Fruit fly (Drosophila melanogaster): ENCODE measurements around the gene Grl40a.
A peak's percentile ranks its signal among the peaks of the same experiment; 100 is the strongest.

Grl40a gene

dm6 chr2L:22024362-22024761, 13.3 kb upstream of the Grl40a start:
- TF ChIP-seq foxo (GFP tag; optimal IDR thresholded peaks at IDR 0.05) (no peak), CG32264 (GFP tag; optimal IDR thresholded peaks at IDR 0.05) (no peak), dl (GFP tag; optimal IDR thresholded peaks at IDR 0.05; ENCODE audit: insufficient read depth in 1 of 2, partially characterized antibody in 2 of 2) (peak; percentile 21 to 29), rgr (GFP tag; optimal IDR thresholded peaks at IDR 0.05) (no peak), CrebA (GFP tag; optimal IDR thresholded peaks at IDR 0.05; ENCODE audit: borderline replicate concordance) (no peak), GATAd (GFP tag; optimal IDR thresholded peaks at IDR 0.05) (no peak), dsf (GFP tag; optimal IDR thresholded peaks at IDR 0.05; ENCODE audit: borderline replicate concordance) (no peak), Myc (optimal IDR thresholded peaks at IDR 0.05) (no peak), OdsH (GFP tag; optimal IDR thresholded peaks at IDR 0.05) (no peak), psq (GFP tag; optimal IDR thresholded peaks at IDR 0.05) (peak; percentile 44), sv (GFP tag; optimal IDR thresholded peaks at IDR 0.05) (no peak), tai (GFP tag; optimal IDR thresholded peaks at IDR 0.05) (no peak), Dif (GFP tag; optimal IDR thresholded peaks at IDR 0.05; ENCODE audit: partially characterized antibody) (peak; percentile 74), Sp1 (GFP tag; optimal IDR thresholded peaks at IDR 0.05) (no peak), Hr83 (GFP tag; optimal IDR thresholded peaks at IDR 0.05; ENCODE audit: poor library complexity, severe bottlenecking) (no peak), Vsx2 (GFP tag; optimal IDR thresholded peaks at IDR 0.05; ENCODE audit: partially characterized antibody) (peak; percentile 83), Mio (GFP tag; optimal IDR thresholded peaks at IDR 0.05) (no peak), jim (GFP tag; optimal IDR thresholded peaks at IDR 0.05) (no peak), pan (optimal IDR thresholded peaks at IDR 0.05) (no peak), ey (GFP tag; optimal IDR thresholded peaks at IDR 0.05) (no peak)

- no peak for TF ChIP-seq sage (GFP tag; optimal IDR thresholded peaks at IDR 0.05)
- no peak for TF ChIP-seq h (GFP tag; optimal IDR thresholded peaks at IDR 0.05)
- no peak for TF ChIP-seq Vsx2 (GFP tag; optimal IDR thresholded peaks at IDR 0.05; ENCODE audit: partially characterized antibody)
- no peak for TF ChIP-seq pan (optimal IDR thresholded peaks at IDR 0.05)
- TF ChIP-seq rgr (GFP tag; optimal IDR thresholded peaks at IDR 0.05), result no peak
These were observed 783 bp upstream of the Grl40a start for dm6 chr2L:22036877-22037276.

DNA sequence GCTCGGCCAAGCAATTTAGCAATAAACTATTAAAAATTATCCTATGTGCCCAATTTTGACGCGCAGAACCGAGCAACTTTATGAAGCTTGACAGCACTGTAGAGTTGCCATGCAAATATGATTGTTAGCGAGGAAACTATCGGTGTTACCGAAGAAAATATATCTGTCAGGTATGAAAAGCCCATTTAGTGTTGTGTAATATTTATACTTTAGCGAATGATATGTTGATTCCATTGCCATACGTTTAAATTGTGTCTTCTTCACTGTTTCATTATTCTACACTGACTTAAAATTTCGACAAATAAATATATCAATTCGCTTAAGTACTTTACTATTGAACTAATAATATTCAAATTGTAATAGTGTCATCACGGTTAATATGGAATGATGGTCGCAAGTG, 6.1 kb downstream of the Grl40a start, which contains the start of gene CG31601:
Gene CG31601, minus strand, starts transcription at position 101 of the 400 bp plus-strand sequence.
- TF ChIP-seq lola (GFP tag; optimal IDR thresholded peaks at IDR 0.05) (no peak), jim (GFP tag; optimal IDR thresholded peaks at IDR 0.05) (no peak)

DNA sequence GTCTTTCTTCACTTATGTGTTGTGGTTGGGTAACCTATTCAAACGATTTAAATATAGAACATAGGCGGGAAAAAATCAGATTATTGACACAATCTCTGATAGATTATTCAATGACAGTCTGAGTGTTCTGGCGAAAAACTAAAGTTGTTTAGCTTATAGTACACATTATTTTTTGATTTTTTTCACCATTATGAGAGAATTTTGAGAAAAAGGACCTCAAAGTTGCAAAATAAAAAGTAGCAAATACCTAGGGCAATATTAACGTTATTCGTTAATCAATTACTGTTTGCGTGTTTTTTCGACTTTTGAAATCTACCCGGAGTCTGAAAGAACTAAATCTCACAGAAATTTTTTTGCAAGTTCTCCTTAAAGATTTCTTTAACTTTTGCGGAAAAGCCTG, 16.5 kb downstream of the Grl40a start, which contains the start of gene CG34173:
Gene CG34173, minus strand, starts transcription at position 101 of the 400 bp plus-strand sequence.
- TF ChIP-seq foxo (GFP tag; optimal IDR thresholded peaks at IDR 0.05) (no peak), Vsx2 (GFP tag; optimal IDR thresholded peaks at IDR 0.05; ENCODE audit: partially characterized antibody) (no peak), h (GFP tag; optimal IDR thresholded peaks at IDR 0.05) (no peak), rgr (GFP tag; optimal IDR thresholded peaks at IDR 0.05) (no peak), Hnf4 (GFP tag; optimal IDR thresholded peaks at IDR 0.05) (no peak), Rel (GFP tag; optimal IDR thresholded peaks at IDR 0.05) (no peak), Rel (tag; optimal IDR thresholded peaks at IDR 0.05) (no peak), Mio (GFP tag; optimal IDR thresholded peaks at IDR 0.05) (no peak), OdsH (GFP tag; optimal IDR thresholded peaks at IDR 0.05) (no peak), lola (GFP tag; optimal IDR thresholded peaks at IDR 0.05) (no peak), dsf (GFP tag; optimal IDR thresholded peaks at IDR 0.05; ENCODE audit: borderline replicate concordance) (no peak), brk (GFP tag; optimal IDR thresholded peaks at IDR 0.05) (no peak), HLH106 (tag; optimal IDR thresholded peaks at IDR 0.05) (no peak), tai (GFP tag; optimal IDR thresholded peaks at IDR 0.05) (no peak)

DNA sequence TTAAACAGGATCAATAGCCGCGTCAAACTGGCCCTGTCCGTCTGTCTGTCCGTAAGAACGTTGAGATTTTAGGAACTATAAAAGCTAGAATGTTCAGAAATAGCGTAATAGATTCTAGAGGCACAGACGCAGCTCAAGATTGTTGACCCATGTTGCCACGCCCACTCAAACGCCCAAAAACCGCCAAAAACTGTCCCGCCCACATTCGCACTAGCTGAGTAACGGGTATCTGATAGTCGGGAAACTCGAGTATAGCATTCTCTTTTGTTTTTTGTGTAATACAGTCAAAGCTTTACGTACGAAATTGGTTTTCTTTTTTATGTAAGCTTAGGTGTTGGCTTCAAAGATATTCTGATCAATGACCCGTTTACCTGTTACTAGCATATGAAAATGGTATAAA, 22.2 kb downstream of the Grl40a start:
- TF ChIP-seq foxo (GFP tag; optimal IDR thresholded peaks at IDR 0.05) (no peak), Dfd (GFP tag; optimal IDR thresholded peaks at IDR 0.05) (peak; percentile 45), fru (GFP tag; optimal IDR thresholded peaks at IDR 0.05) (no peak), dl (GFP tag; optimal IDR thresholded peaks at IDR 0.05; ENCODE audit: insufficient read depth in 1 of 2, partially characterized antibody in 2 of 2) (no peak), br (GFP tag; optimal IDR thresholded peaks at IDR 0.05) (no peak)
